Fruit fly (Drosophila melanogaster) whole organism, prepupa: ENCODE data around the gene Fuca.
A peak's percentile ranks its signal among the peaks of the same experiment; 100 is the strongest.

Experiments
- Blimp-1 ChIP-seq: fragments of 200-800 bp; sonication (Bioruptor generic); optimal IDR thresholded peaks from 3 replicates; lab custom pipeline; 2017; ENCODE audit warnings: missing biosample characterization, missing genetic modification characterization, mild to moderate bottlenecking, moderate library complexity, missing genetic modification reagents
- CG10631 ChIP-seq: fragments of 200-800 bp; sonication (Bioruptor generic); optimal IDR thresholded peaks from 2 replicates; lab custom pipeline; 2016; ENCODE audit warnings: missing biosample characterization, missing genetic modification characterization
- CG10669 ChIP-seq: fragments of 200-800 bp; sonication (Bioruptor generic); optimal IDR thresholded peaks from 3 replicates; lab custom pipeline; 2018; ENCODE audit warnings: missing biosample characterization, mild to moderate bottlenecking, missing genetic modification characterization, moderate library complexity
- CG11762 ChIP-seq: fragments of 200-800 bp; sonication (Bioruptor generic); optimal IDR thresholded peaks from 3 replicates; lab custom pipeline; 2016; ENCODE audit warnings: missing biosample characterization, missing genetic modification characterization; ENCODE audit not compliant: insufficient read depth
- CG15336 ChIP-seq: fragments of 200-800 bp; sonication (Bioruptor generic); IDR thresholded peaks from 2 replicates; pipeline ENCODE4 v1.3.6; 2022; ENCODE audit warnings: missing biosample characterization, missing genetic modification characterization
- CG1621 ChIP-seq: fragments of 200-800 bp; sonication (Bioruptor generic); optimal IDR thresholded peaks from 3 replicates; lab custom pipeline; 2018; ENCODE audit warnings: missing biosample characterization, mild to moderate bottlenecking, missing genetic modification characterization
- CG16779 ChIP-seq: fragments of 200-800 bp; sonication (Bioruptor generic); optimal IDR thresholded peaks from 3 replicates; lab custom pipeline; 2017; ENCODE audit warnings: missing biosample characterization, mild to moderate bottlenecking, missing genetic modification characterization
- CG3032 ChIP-seq: fragments of 200-800 bp; optimal IDR thresholded peaks from 2 replicates; lab custom pipeline; 2019; ENCODE audit warnings: missing biosample characterization, mild to moderate bottlenecking, missing genetic modification characterization, moderate library complexity
- CG31627 ChIP-seq: fragments of 200-800 bp; sonication (Bioruptor generic); optimal IDR thresholded peaks from 3 replicates; lab custom pipeline; 2016; ENCODE audit warnings: missing biosample characterization, missing genetic modification characterization
- CG32006 ChIP-seq: fragments of 200-800 bp; sonication (Bioruptor generic); optimal IDR thresholded peaks from 3 replicates; lab custom pipeline; 2017; ENCODE audit warnings: missing biosample characterization, mild to moderate bottlenecking, missing genetic modification characterization
- CG34406 ChIP-seq: fragments of 200-800 bp; sonication (Bioruptor generic); optimal IDR thresholded peaks from 3 replicates; lab custom pipeline; 2016; ENCODE audit warnings: missing biosample characterization, missing genetic modification characterization
- CG3919 ChIP-seq: fragments of 200-800 bp; sonication (Bioruptor generic); optimal IDR thresholded peaks from 3 replicates; lab custom pipeline; 2016; ENCODE audit warnings: missing biosample characterization, missing genetic modification characterization
- CG4318 ChIP-seq: fragments of 200-800 bp; sonication (Bioruptor generic); optimal IDR thresholded peaks from 3 replicates; lab custom pipeline; 2017; ENCODE audit warnings: missing biosample characterization, mild to moderate bottlenecking, missing genetic modification characterization
- CG6276 ChIP-seq: fragments of 200-800 bp; sonication (Bioruptor generic); optimal IDR thresholded peaks from 2 replicates; lab custom pipeline; 2017; ENCODE audit warnings: missing biosample characterization, mild to moderate bottlenecking, missing genetic modification characterization
- CG6854 ChIP-seq: fragments of 200-800 bp; sonication (Bioruptor generic); optimal IDR thresholded peaks from 2 replicates; lab custom pipeline; 2017; ENCODE audit warnings: missing biosample characterization, mild to moderate bottlenecking, missing genetic modification characterization
- CG8632 ChIP-seq: fragments of 200-800 bp; sonication (Bioruptor generic); optimal IDR thresholded peaks from 3 replicates; lab custom pipeline; 2016; ENCODE audit warnings: missing biosample characterization, missing genetic modification characterization
- CG9139 ChIP-seq: fragments of 200-800 bp; sonication (Bioruptor generic); optimal IDR thresholded peaks from 3 replicates; lab custom pipeline; 2017; ENCODE audit warnings: missing biosample characterization, mild to moderate bottlenecking, missing genetic modification characterization
- Eip78C ChIP-seq: fragments of 200-800 bp; sonication (Bioruptor generic); peaks from one replicate; lab custom pipeline; 2016; ENCODE audit warnings: missing biosample characterization, missing genetic modification characterization
- Eip93F ChIP-seq: fragments of 200-800 bp; sonication (Bioruptor generic); optimal IDR thresholded peaks from 2 replicates; lab custom pipeline; 2016; ENCODE audit warnings: missing biosample characterization, mild to moderate bottlenecking, missing genetic modification characterization
- Ets21C ChIP-seq: fragments of 200-800 bp; sonication (Bioruptor generic); optimal IDR thresholded peaks from 3 replicates; lab custom pipeline; 2016; ENCODE audit warnings: missing biosample characterization, missing genetic modification characterization
- Ets96B ChIP-seq: fragments of 200-800 bp; optimal IDR thresholded peaks from 2 replicates; lab custom pipeline; 2019; ENCODE audit warnings: missing biosample characterization, mild to moderate bottlenecking, missing genetic modification characterization, moderate library complexity
- Hr38 ChIP-seq: sonication (Bioruptor generic); optimal IDR thresholded peaks from 2 replicates; lab custom pipeline; 2016; ENCODE audit warnings: missing biosample characterization, missing genetic modification characterization
- Hr4 ChIP-seq: fragments of 200-800 bp; sonication (Bioruptor generic); optimal IDR thresholded peaks from 3 replicates; lab custom pipeline; 2016; ENCODE audit warnings: missing biosample characterization, missing genetic modification characterization
- Lpt ChIP-seq: fragments of 200-800 bp; sonication (Bioruptor generic); optimal IDR thresholded peaks from 3 replicates; lab custom pipeline; 2016; ENCODE audit warnings: missing biosample characterization, missing genetic modification characterization
- Met ChIP-seq: fragments of 200-800 bp; sonication (Bioruptor generic); optimal IDR thresholded peaks from 3 replicates; lab custom pipeline; 2016; ENCODE audit warnings: missing biosample characterization, missing genetic modification characterization
- OdsH ChIP-seq: fragments of 200-800 bp; sonication (Bioruptor generic); optimal IDR thresholded peaks from 3 replicates; lab custom pipeline; 2016; ENCODE audit warnings: missing biosample characterization, missing genetic modification characterization
- Sox102F ChIP-seq: fragments of 200-800 bp; sonication (Bioruptor generic); optimal IDR thresholded peaks from 2 replicates; lab custom pipeline; 2016; ENCODE audit warnings: missing biosample characterization, mild to moderate bottlenecking, missing genetic modification characterization
- Sox14 ChIP-seq: fragments of 200-800 bp; sonication (Bioruptor generic); optimal IDR thresholded peaks from 3 replicates; lab custom pipeline; 2016; ENCODE audit warnings: missing biosample characterization, missing genetic modification characterization
- Sox15 ChIP-seq: fragments of 200-800 bp; sonication (Bioruptor generic); optimal IDR thresholded peaks from 3 replicates; lab custom pipeline; 2016; ENCODE audit warnings: missing biosample characterization, missing genetic modification characterization
- acj6 ChIP-seq: fragments of 200-800 bp; sonication (Bioruptor generic); optimal IDR thresholded peaks from 3 replicates; lab custom pipeline; 2016; ENCODE audit warnings: missing biosample characterization, missing genetic modification characterization
- cyc ChIP-seq: fragments of 200-800 bp; sonication (Bioruptor generic); optimal IDR thresholded peaks from 3 replicates; lab custom pipeline; 2016; ENCODE audit warnings: missing biosample characterization, missing genetic modification characterization
- dac ChIP-seq: fragments of 200-800 bp; sonication (Bioruptor generic); optimal IDR thresholded peaks from 2 replicates; lab custom pipeline; 2017; ENCODE audit warnings: missing biosample characterization, mild to moderate bottlenecking, missing genetic modification characterization
- dsx ChIP-seq: fragments of 200-800 bp; optimal IDR thresholded peaks from 3 replicates; lab custom pipeline; 2019; ENCODE audit warnings: missing biosample characterization, mild to moderate bottlenecking, missing genetic modification characterization, moderate library complexity; ENCODE audit not compliant: poor library complexity, severe bottlenecking
- esn ChIP-seq: fragments of 200-800 bp; sonication (Bioruptor generic); optimal IDR thresholded peaks from 2 replicates; lab custom pipeline; 2016; ENCODE audit warnings: missing biosample characterization, mild to moderate bottlenecking, missing genetic modification characterization, moderate library complexity
- fd59A ChIP-seq: fragments of 200-800 bp; sonication (Bioruptor generic); optimal IDR thresholded peaks from 2 replicates; lab custom pipeline; 2017; ENCODE audit warnings: missing biosample characterization, mild to moderate bottlenecking, missing genetic modification characterization, missing genetic modification reagents
- fd85E ChIP-seq: fragments of 200-800 bp; sonication (Bioruptor generic); optimal IDR thresholded peaks from 3 replicates; lab custom pipeline; 2016; ENCODE audit warnings: missing biosample characterization, missing genetic modification characterization
- fkh ChIP-seq: fragments of 200-800 bp; sonication (Bioruptor generic); optimal IDR thresholded peaks from 3 replicates; lab custom pipeline; 2017; ENCODE audit warnings: missing biosample characterization, mild to moderate bottlenecking, missing genetic modification characterization, moderate library complexity
- net ChIP-seq: fragments of 200-800 bp; sonication (Bioruptor generic); optimal IDR thresholded peaks from 3 replicates; lab custom pipeline; 2016; ENCODE audit warnings: missing biosample characterization, missing genetic modification characterization
- salr ChIP-seq, 2 experiments: fragments of 200-800 bp; sonication (Bioruptor generic); optimal IDR thresholded peaks; 3 replicates each; lab custom pipeline; 2016 to 2018; ENCODE audit warnings: missing biosample characterization in 2 of 2, missing genetic modification characterization in 2 of 2, mild to moderate bottlenecking in 1 of 2
- ss ChIP-seq, 2 experiments: fragments of 200-800 bp; sonication (Bioruptor generic); optimal IDR thresholded peaks; 2 replicates in 1 of 2; 3 replicates in 1 of 2; lab custom pipeline; 2017 to 2018; ENCODE audit warnings: mild to moderate bottlenecking in 2 of 2, missing biosample characterization in 2 of 2, missing genetic modification characterization in 2 of 2, moderate library complexity in 1 of 2
- svp ChIP-seq: fragments of 200-800 bp; sonication (Bioruptor generic); peaks from one replicate; lab custom pipeline; 2016; ENCODE audit warnings: missing biosample characterization, missing genetic modification characterization
- topi ChIP-seq: fragments of 200-800 bp; sonication (Bioruptor generic); optimal IDR thresholded peaks from 3 replicates; lab custom pipeline; 2016; ENCODE audit warnings: missing biosample characterization, missing genetic modification characterization
- vri ChIP-seq: fragments of 200-800 bp; sonication (Bioruptor generic); optimal IDR thresholded peaks from 3 replicates; lab custom pipeline; 2016; ENCODE audit warnings: missing biosample characterization, mild to moderate bottlenecking, missing genetic modification characterization

The Fuca gene

DNA sequence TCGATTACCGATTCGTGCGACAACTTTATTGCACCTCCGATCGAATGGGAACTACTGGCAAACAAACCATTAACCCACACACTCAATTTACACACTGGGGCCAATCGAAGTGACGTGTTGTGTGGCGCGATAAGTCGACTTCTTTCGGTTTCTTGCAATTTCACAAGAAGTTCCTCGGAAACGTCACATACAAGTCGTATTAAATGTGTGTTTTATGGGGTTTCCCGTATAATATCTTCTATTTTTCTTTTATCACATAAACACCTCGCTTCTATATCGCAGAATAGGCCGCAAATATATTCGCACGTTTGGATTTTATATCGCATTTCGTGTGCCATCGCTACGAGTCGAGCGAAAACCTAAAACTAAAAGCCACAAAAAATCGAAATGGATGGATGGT lies 7.2 kb upstream of the Fuca start:
- no peak for TF ChIP-seq CG34406
- no peak for TF ChIP-seq CG8632 (GFP tag; lab: Kevin White, UChicago)
- no peak for TF ChIP-seq CG15336
- TF ChIP-seq Ets96B (tag; lab: Kevin White, UChicago) = no peak
- no peak for TF ChIP-seq Hr38 (GFP tag; lab: Kevin White, UChicago)
- no peak for TF ChIP-seq CG10669

DNA sequence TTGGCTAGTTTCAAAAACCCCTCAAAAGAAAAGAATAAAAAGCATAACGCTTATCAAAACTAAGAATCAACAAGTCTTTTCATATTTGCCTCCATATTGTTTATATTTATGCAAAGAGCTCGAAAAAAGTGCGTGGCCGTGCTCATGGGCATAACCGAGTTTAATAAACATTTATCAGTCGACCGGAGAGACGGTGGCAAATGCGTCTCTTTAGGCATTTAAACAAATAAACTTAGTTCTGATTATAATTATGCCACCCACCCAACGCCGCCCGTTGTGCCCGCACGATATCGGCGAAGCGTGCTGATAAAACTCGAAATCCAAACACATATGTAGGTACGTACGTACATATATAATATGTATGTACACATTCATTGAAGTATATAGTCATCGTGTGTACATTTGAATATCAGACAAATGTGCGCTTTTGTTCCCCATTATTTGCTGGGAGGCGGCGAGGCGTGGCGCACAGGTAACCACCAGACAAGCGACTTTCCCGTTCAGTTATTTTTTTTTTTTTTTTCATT lies 5.9 kb upstream of the Fuca start:
- TF ChIP-seq CG4318 (GFP tag; lab: Kevin White, UChicago) = no peak
- TF ChIP-seq Blimp-1 (GFP tag; lab: Kevin White, UChicago) = no peak
- TF ChIP-seq CG8632 (GFP tag; lab: Kevin White, UChicago) = no peak
- TF ChIP-seq Eip78C = peak; percentile 33
- peak; percentile 60 for TF ChIP-seq vri
- no peak for TF ChIP-seq CG10631 (GFP tag; lab: Kevin White, UChicago)
- peak; percentile 90 for TF ChIP-seq fkh (GFP tag; lab: Kevin White, UChicago)
- TF ChIP-seq Hr4 (GFP tag; lab: Kevin White, UChicago) = no peak
- TF ChIP-seq CG15336 = 0 out of 2 replicates have a peak, but pooled peaks have one; percentile 17
- TF ChIP-seq, all 60 proteins: peak for 4

DNA sequence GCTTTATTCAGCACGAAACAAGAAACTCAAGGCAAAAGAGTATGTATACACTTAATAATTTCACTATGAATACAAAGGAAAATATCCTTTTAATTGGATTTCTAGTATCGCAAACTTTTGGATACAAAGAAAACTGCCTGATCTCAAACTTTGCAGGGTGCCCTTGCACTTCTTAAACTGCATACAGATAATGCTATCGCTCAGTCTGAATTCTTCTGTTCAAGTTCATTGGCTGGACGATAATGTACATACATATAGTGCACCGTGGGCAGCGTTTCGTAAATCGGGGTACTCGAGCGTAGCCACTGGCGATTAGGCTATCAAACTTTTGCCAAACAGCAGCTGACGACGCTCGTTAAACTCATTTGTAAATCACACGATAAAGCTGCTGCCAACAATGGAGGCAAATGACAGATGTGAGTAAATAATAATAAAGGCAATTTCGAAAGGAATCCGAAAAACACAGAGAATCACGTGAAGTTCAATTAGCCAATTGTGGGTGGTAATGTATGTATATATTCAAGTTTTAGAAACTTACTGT lies 4.2 kb upstream of the Fuca start:
- no peak for TF ChIP-seq Eip93F (GFP tag; lab: Kevin White, UChicago)
- peak; percentile 72 for TF ChIP-seq svp (GFP tag; lab: Kevin White, UChicago)
- TF ChIP-seq CG1621 = no peak
- no peak for TF ChIP-seq Met (GFP tag; lab: Kevin White, UChicago)
- peak; percentile 11 for TF ChIP-seq Sox14
- no peak for TF ChIP-seq CG16779
- TF ChIP-seq vri = peak; percentile 7
- TF ChIP-seq CG6854 (GFP tag; lab: Kevin White, UChicago) = no peak
- no peak for TF ChIP-seq salr (GFP tag; optimal IDR thresholded peaks at IDR 0.05; lab: Kevin White, UChicago)

DNA sequence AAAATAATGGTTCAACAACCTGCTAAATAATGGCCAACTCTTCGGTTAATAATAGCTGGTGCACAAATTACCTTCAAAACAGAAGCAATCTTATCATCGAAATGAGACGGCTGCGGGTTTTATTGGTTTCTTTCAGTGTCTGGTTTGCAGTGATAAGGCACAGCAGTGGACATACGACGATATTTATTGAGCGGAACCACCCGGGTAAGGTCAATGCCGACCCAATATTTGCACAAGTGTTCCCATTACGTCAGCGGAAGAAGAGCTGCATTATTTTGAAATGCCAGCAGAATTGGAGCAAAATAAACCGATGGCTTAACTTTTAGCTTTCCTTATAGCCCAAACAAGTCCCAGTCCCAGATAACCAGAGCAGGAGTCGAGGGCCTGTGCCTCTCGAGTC lies 3.3 kb upstream of the Fuca start:
- peak; percentile 20 for TF ChIP-seq Eip78C
- peak; percentile 29 for TF ChIP-seq esn
- no peak for TF ChIP-seq fd85E (GFP tag; lab: Kevin White, UChicago)
- no peak for TF ChIP-seq CG32006 (GFP tag; lab: Kevin White, UChicago)
- TF ChIP-seq topi (GFP tag; lab: Kevin White, UChicago) = no peak
- TF ChIP-seq salr (GFP tag; optimal IDR thresholded peaks at IDR 0.05; lab: Kevin White, UChicago) = no peak
- no peak for TF ChIP-seq dac
- no peak for TF ChIP-seq Sox102F (GFP tag; lab: Kevin White, UChicago)
- TF ChIP-seq CG3032 = no peak
- TF ChIP-seq cyc (GFP tag; lab: Kevin White, UChicago) = no peak
- TF ChIP-seq Eip93F (GFP tag; lab: Kevin White, UChicago) = no peak
- TF ChIP-seq CG4318 (GFP tag; lab: Kevin White, UChicago) = no peak
- peak; percentile 30 for TF ChIP-seq fkh (GFP tag; lab: Kevin White, UChicago)
- TF ChIP-seq acj6 = no peak
- TF ChIP-seq CG11762 (GFP tag; lab: Kevin White, UChicago) = no peak
- no peak for TF ChIP-seq net (GFP tag; lab: Kevin White, UChicago)
- TF ChIP-seq Met (GFP tag; lab: Kevin White, UChicago) = peak; percentile 3
- no peak for TF ChIP-seq Sox15 (GFP tag; lab: Kevin White, UChicago)
- no peak for TF ChIP-seq OdsH (GFP tag; lab: Kevin White, UChicago)
- no peak for TF ChIP-seq CG31627
- TF ChIP-seq Lpt = no peak
- TF ChIP-seq CG6276 (GFP tag; lab: Kevin White, UChicago) = no peak
- TF ChIP-seq CG16779 = no peak
- TF ChIP-seq svp (GFP tag; lab: Kevin White, UChicago) = peak; percentile 96
- no peak for TF ChIP-seq CG3919 (GFP tag; lab: Kevin White, UChicago)
- no peak for TF ChIP-seq Blimp-1 (GFP tag; lab: Kevin White, UChicago)
- no peak for TF ChIP-seq CG10669
- TF ChIP-seq CG10631 (GFP tag; lab: Kevin White, UChicago) = no peak
- TF ChIP-seq fd59A (GFP tag; lab: Kevin White, UChicago) = no peak
- no peak for TF ChIP-seq ss (GFP tag; optimal IDR thresholded peaks at IDR 0.05; lab: Kevin White, UChicago)
- TF ChIP-seq CG8632 (GFP tag; lab: Kevin White, UChicago) = no peak
- peak; percentile 78 for TF ChIP-seq vri
- TF ChIP-seq Ets21C (GFP tag; lab: Kevin White, UChicago) = no peak
- TF ChIP-seq dsx (GFP tag; lab: Kevin White, UChicago) = no peak
- TF ChIP-seq CG9139 = no peak
- no peak for TF ChIP-seq Ets96B (tag; lab: Kevin White, UChicago)
